Fruit fly (Drosophila melanogaster) whole organism, embryonic: ENCODE results near the gene CG31174.

Source experiments
- ATbp ChIP-seq: fragments of 200-800 bp; sonication (Bioruptor generic); optimal IDR thresholded peaks from 2 replicates; lab custom pipeline; 2017; ENCODE audit warnings: missing biosample characterization, mild to moderate bottlenecking, missing genetic modification characterization, missing genetic modification reagents
- Aef1 ChIP-seq: fragments of 200-800 bp; sonication (Bioruptor generic); IDR thresholded peaks from 3 replicates; pipeline ENCODE4 v1.3.6; 2022; ENCODE audit warnings: missing biosample characterization, missing genetic modification characterization
- CG11085 ChIP-seq: fragments of 200-800 bp; sonication (Bioruptor generic); IDR thresholded peaks from 2 replicates; pipeline ENCODE4 v1.3.6; 2022; ENCODE audit warnings: missing biosample characterization, missing genetic modification characterization
- CG11504 ChIP-seq: fragments of 200-800 bp; sonication (Bioruptor generic); optimal IDR thresholded peaks from 3 replicates; lab custom pipeline; 2019; ENCODE audit warnings: missing biosample characterization, mild to moderate bottlenecking, missing genetic modification characterization, moderate library complexity
- CG12104 ChIP-seq: fragments of 200-800 bp; sonication (Bioruptor generic); optimal IDR thresholded peaks from 3 replicates; lab custom pipeline; 2016; ENCODE audit warnings: missing biosample characterization, missing genetic modification characterization
- CG12155 ChIP-seq: fragments of 200-800 bp; sonication (Bioruptor generic); optimal IDR thresholded peaks from 3 replicates; lab custom pipeline; 2016; ENCODE audit warnings: missing biosample characterization, missing genetic modification characterization
- CG12299 ChIP-seq: fragments of 200-800 bp; sonication (Bioruptor generic); optimal IDR thresholded peaks from 2 replicates; lab custom pipeline; 2018; ENCODE audit warnings: missing biosample characterization, mild to moderate bottlenecking, missing genetic modification characterization
- CG14965 ChIP-seq: fragments of 200-800 bp; sonication (Bioruptor generic); optimal IDR thresholded peaks from 2 replicates; lab custom pipeline; 2016; ENCODE audit warnings: missing biosample characterization, missing genetic modification characterization, borderline replicate concordance
- CG18011 ChIP-seq: fragments of 200-800 bp; sonication (Bioruptor generic); optimal IDR thresholded peaks from 2 replicates; lab custom pipeline; 2017; ENCODE audit warnings: missing biosample characterization, missing genetic modification characterization, mild to moderate bottlenecking, moderate library complexity, missing genotype
- CG34376 ChIP-seq: fragments of 200-800 bp; sonication (Bioruptor generic); optimal IDR thresholded peaks from 2 replicates; lab custom pipeline; 2018; ENCODE audit warnings: missing biosample characterization, mild to moderate bottlenecking, missing genetic modification characterization
- CG4820 ChIP-seq: fragments of 200-800 bp; sonication (Bioruptor generic); optimal IDR thresholded peaks from 3 replicates; lab custom pipeline; 2016; ENCODE audit warnings: missing biosample characterization, missing genetic modification characterization
- CG5245 ChIP-seq: fragments of 200-800 bp; sonication (Bioruptor generic); optimal IDR thresholded peaks from 3 replicates; lab custom pipeline; 2016; ENCODE audit warnings: missing biosample characterization, missing genetic modification characterization
- CG6272 ChIP-seq: fragments of 200-800 bp; sonication (Bioruptor generic); IDR thresholded peaks from 2 replicates; pipeline ENCODE4 v1.3.6; 2022; ENCODE audit warnings: missing biosample characterization, missing genetic modification characterization
- CG7372 ChIP-seq: fragments of 200-800 bp; sonication (Bioruptor generic); IDR thresholded peaks from 2 replicates; pipeline ENCODE4 v1.3.6; 2022; ENCODE audit warnings: missing biosample characterization, missing genetic modification characterization
- CG7928 ChIP-seq: fragments of 200-800 bp; sonication (Bioruptor generic); optimal IDR thresholded peaks from 2 replicates; lab custom pipeline; 2017; ENCODE audit warnings: missing biosample characterization, mild to moderate bottlenecking, missing genetic modification characterization
- CG9797 ChIP-seq: fragments of 200-800 bp; sonication (Bioruptor generic); optimal IDR thresholded peaks from 3 replicates; lab custom pipeline; 2018; ENCODE audit warnings: missing biosample characterization, mild to moderate bottlenecking, missing genetic modification characterization
- D ChIP-seq, 2 experiments: fragments of 200-800 bp in 1 of 2; fragments of >200 bp in 1 of 2; sonication (Bioruptor generic) in 1 of 2; optimal IDR thresholded peaks; 2 replicates in 1 of 2; 3 replicates in 1 of 2; lab custom pipeline; 2017; ENCODE audit warnings: mild to moderate bottlenecking in 1 of 2, missing biosample characterization in 1 of 2, missing genetic modification characterization in 1 of 2, missing genetic modification reagents in 1 of 2
- D19A ChIP-seq: fragments of 200-800 bp; optimal IDR thresholded peaks from 3 replicates; lab custom pipeline; 2019; ENCODE audit warnings: missing biosample characterization, mild to moderate bottlenecking, missing genetic modification characterization, moderate library complexity
- Dek ChIP-seq: fragments of 200-800 bp; sonication (Bioruptor generic); optimal IDR thresholded peaks from 3 replicates; lab custom pipeline; 2019; ENCODE audit warnings: missing biosample characterization, mild to moderate bottlenecking, missing genetic modification characterization, moderate library complexity
- E2f2 ChIP-seq: fragments of 200-800 bp; sonication (Bioruptor generic); IDR thresholded peaks from 2 replicates; pipeline ENCODE4 v1.3.6; 2022; ENCODE audit warnings: missing biosample characterization, missing genetic modification characterization
- Fer1 ChIP-seq: fragments of 200-800 bp; sonication (Bioruptor generic); optimal IDR thresholded peaks from 2 replicates; lab custom pipeline; 2017; ENCODE audit warnings: missing biosample characterization, mild to moderate bottlenecking, missing genetic modification characterization
- Hey ChIP-seq: fragments of 200-800 bp; sonication (Bioruptor generic); optimal IDR thresholded peaks from 3 replicates; lab custom pipeline; 2018; ENCODE audit warnings: missing biosample characterization, mild to moderate bottlenecking, missing genetic modification characterization
- Hmr ChIP-seq: fragments of 200-800 bp; sonication (Bioruptor generic); optimal IDR thresholded peaks from 3 replicates; lab custom pipeline; 2017; ENCODE audit warnings: mild to moderate bottlenecking, missing biosample characterization, missing genetic modification reagents, missing genetic modification characterization
- Kr ChIP-seq: fragments of 200-800 bp; sonication (Bioruptor generic); optimal IDR thresholded peaks from 2 replicates; lab custom pipeline; 2017; ENCODE audit warnings: missing biosample characterization, mild to moderate bottlenecking, missing genetic modification characterization
- Mad ChIP-seq: fragments of 200-800 bp; sonication (Bioruptor generic); optimal IDR thresholded peaks from 2 replicates; lab custom pipeline; 2016; ENCODE audit warnings: missing biosample characterization, missing genetic modification characterization
- Mes4 ChIP-seq: fragments of 200-800 bp; sonication (Bioruptor generic); optimal IDR thresholded peaks from 2 replicates; lab custom pipeline; 2016; ENCODE audit warnings: missing biosample characterization, missing genetic modification characterization
- Mrtf ChIP-seq: fragments of 200-800 bp; sonication (Bioruptor generic); IDR thresholded peaks from 3 replicates; pipeline ENCODE4 v1.3.6; 2022; ENCODE audit warnings: missing biosample characterization, missing genetic modification characterization
- Sox100B ChIP-seq: fragments of 200-800 bp; sonication (Bioruptor generic); optimal IDR thresholded peaks from 3 replicates; lab custom pipeline; 2018; ENCODE audit warnings: missing biosample characterization, mild to moderate bottlenecking, missing genetic modification characterization
- Sry-δ ChIP-seq: fragments of 200-800 bp; sonication (Bioruptor generic); optimal IDR thresholded peaks from 2 replicates; lab custom pipeline; 2016; ENCODE audit warnings: missing biosample characterization, missing genetic modification characterization
- Vsx1 ChIP-seq: fragments of 200-800 bp; sonication (Bioruptor generic); optimal IDR thresholded peaks from 2 replicates; lab custom pipeline; 2017; ENCODE audit warnings: missing biosample characterization, mild to moderate bottlenecking, missing genetic modification characterization, missing genetic modification reagents
- ab ChIP-seq: fragments of 200-800 bp; sonication (Bioruptor generic); optimal IDR thresholded peaks from 2 replicates; lab custom pipeline; 2016; ENCODE audit warnings: missing biosample characterization, missing genetic modification characterization
- bcd ChIP-seq: fragments of 200-800 bp; sonication (Bioruptor generic); optimal IDR thresholded peaks from 2 replicates; lab custom pipeline; 2017; ENCODE audit warnings: missing biosample characterization, mild to moderate bottlenecking, missing genetic modification characterization
- chn ChIP-seq: fragments of 200-800 bp; sonication (Bioruptor generic); optimal IDR thresholded peaks from 2 replicates; lab custom pipeline; 2016; ENCODE audit warnings: missing biosample characterization, missing genetic modification characterization
- dan ChIP-seq: fragments of 200-800 bp; sonication (Bioruptor generic); IDR thresholded peaks from 2 replicates; pipeline ENCODE4 v1.3.6; 2022; ENCODE audit warnings: missing biosample characterization, missing genetic modification characterization
- esg ChIP-seq: fragments of 200-800 bp; sonication (Bioruptor generic); conservative IDR thresholded peaks from 2 replicates; pipeline ENCODE4 v1.3.6; 2022; ENCODE audit warnings: missing biosample characterization, missing genetic modification characterization
- eyg ChIP-seq: fragments of 200-800 bp; sonication (Bioruptor generic); optimal IDR thresholded peaks from 3 replicates; lab custom pipeline; 2016; ENCODE audit warnings: missing biosample characterization, missing genetic modification characterization
- grau ChIP-seq: fragments of 200-800 bp; optimal IDR thresholded peaks from 3 replicates; lab custom pipeline; 2019; ENCODE audit warnings: missing biosample characterization, mild to moderate bottlenecking, missing genetic modification characterization, moderate library complexity
- gt ChIP-seq: fragments of 200-800 bp; sonication (Bioruptor generic); IDR thresholded peaks from 2 replicates; pipeline ENCODE4 v1.3.6; 2022; ENCODE audit warnings: missing biosample characterization, missing genetic modification characterization
- nerfin-2 ChIP-seq: fragments of 200-800 bp; sonication (Bioruptor generic); IDR thresholded peaks from 2 replicates; pipeline ENCODE4 v1.3.6; 2022; ENCODE audit warnings: missing biosample characterization, missing genetic modification characterization; ENCODE audit not compliant: partially characterized antibody
- nmo ChIP-seq: fragments of 200-800 bp; sonication (Bioruptor generic); optimal IDR thresholded peaks from 2 replicates; lab custom pipeline; 2018; ENCODE audit warnings: missing biosample characterization, mild to moderate bottlenecking, missing genetic modification characterization, moderate library complexity
- onecut ChIP-seq: fragments of 200-800 bp; sonication (Bioruptor generic); IDR thresholded peaks from 2 replicates; pipeline ENCODE4 v1.3.6; 2022; ENCODE audit warnings: missing biosample characterization, missing genetic modification characterization
- pfk ChIP-seq: fragments of 200-800 bp; sonication (Bioruptor generic); optimal IDR thresholded peaks from 2 replicates; lab custom pipeline; 2018; ENCODE audit warnings: missing biosample characterization, mild to moderate bottlenecking, missing genetic modification characterization, moderate library complexity
- pros ChIP-seq: fragments of 200-800 bp; sonication (Bioruptor generic); optimal IDR thresholded peaks from 3 replicates; lab custom pipeline; 2019; ENCODE audit warnings: missing biosample characterization, mild to moderate bottlenecking, missing genetic modification characterization, moderate library complexity
- ranshi ChIP-seq: fragments of 200-800 bp; sonication (Bioruptor generic); IDR thresholded peaks from 2 replicates; pipeline ENCODE4 v1.3.6; 2022; ENCODE audit warnings: missing biosample characterization, missing genetic modification characterization
- sens ChIP-seq: fragments of 200-800 bp; sonication (Bioruptor generic); peaks from one replicate; lab custom pipeline; 2016; ENCODE audit warnings: missing biosample characterization, missing genetic modification characterization
- ssp ChIP-seq: fragments of 200-800 bp; sonication (Bioruptor generic); IDR thresholded peaks from 2 replicates; pipeline ENCODE4 v1.3.6; 2022; ENCODE audit warnings: missing biosample characterization, missing genetic modification characterization
- tgo ChIP-seq: fragments of 200-800 bp; sonication (Bioruptor generic); IDR thresholded peaks from 3 replicates; pipeline ENCODE4 v1.3.6; 2022; ENCODE audit warnings: missing biosample characterization, missing genetic modification characterization
- trem ChIP-seq: fragments of 200-800 bp; optimal IDR thresholded peaks from 3 replicates; lab custom pipeline; 2019; ENCODE audit warnings: missing biosample characterization, mild to moderate bottlenecking, missing genetic modification characterization, moderate library complexity
- wor ChIP-seq: fragments of 200-800 bp; sonication (Bioruptor generic); IDR thresholded peaks from 2 replicates; pipeline ENCODE4 v1.3.6; 2022; ENCODE audit warnings: missing biosample characterization, missing genetic modification characterization
- zfh1 ChIP-seq: fragments of 200-800 bp; sonication (Bioruptor generic); IDR thresholded peaks from 3 replicates; pipeline ENCODE4 v1.3.6; 2022; ENCODE audit warnings: missing biosample characterization, missing genetic modification characterization

Gene CG31174

DNA sequence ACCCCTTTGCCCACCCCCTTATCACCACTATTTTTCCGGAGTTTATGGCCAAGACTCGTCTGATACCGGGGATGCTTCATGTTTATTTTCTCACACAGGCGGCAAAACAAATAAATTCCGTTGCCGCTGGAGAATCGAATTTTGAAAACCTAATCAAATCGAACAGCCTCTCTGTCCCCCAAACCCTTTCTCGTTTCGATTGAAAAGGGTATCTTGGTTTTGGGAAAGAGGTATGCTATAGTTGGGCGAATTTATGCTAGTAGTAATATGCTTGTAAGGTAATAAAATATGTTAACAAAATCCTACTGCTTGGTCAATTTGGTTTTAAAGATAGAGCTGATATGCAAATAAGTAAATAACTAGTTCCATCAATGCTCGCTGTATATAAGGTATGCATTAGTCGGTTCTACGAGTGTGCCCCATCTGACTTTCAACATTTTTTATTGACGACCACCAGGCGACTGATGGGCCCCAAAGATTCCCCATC is 41.2 kb downstream of the CG31174 start (continued):
- no peak for TF ChIP-seq CG12299 (tag; lab: Kevin White, UChicago)
- TF ChIP-seq ATbp (GFP tag; lab: Kevin White, UChicago) = peak; percentile 74
- TF ChIP-seq CG11085 (GFP tag; lab: Robert Waterston, UW) = no peak
- peak; percentile 35; the same call in 1 of the 2 replicates for TF ChIP-seq E2f2 (GFP tag; lab: Robert Waterston, UW)
- TF ChIP-seq CG5245 (GFP tag; lab: Kevin White, UChicago) = peak; percentile 50
- TF ChIP-seq nmo (GFP tag; lab: Kevin White, UChicago) = peak; percentile 90
- peak; percentile 95 for TF ChIP-seq D19A (tag; lab: Kevin White, UChicago)
- TF ChIP-seq CG7372 (GFP tag; lab: Robert Waterston, UW) = peak; percentile 42; the same call in 1 of the 2 replicates
- no peak for TF ChIP-seq Hey (tag; lab: Kevin White, UChicago)
- peak; percentile 31 for TF ChIP-seq CG12155 (GFP tag; lab: Kevin White, UChicago)
- peak; percentile 90 for TF ChIP-seq zfh1 (GFP tag; lab: Robert Waterston, UW)
- no peak for TF ChIP-seq pfk
- no peak for TF ChIP-seq pros (GFP tag; lab: Kevin White, UChicago)
- peak; percentile 43 for TF ChIP-seq CG12104 (GFP tag; lab: Kevin White, UChicago)
- TF ChIP-seq Dek (tag; lab: Kevin White, UChicago) = no peak
- peak; percentile 17 for TF ChIP-seq bcd (GFP tag; lab: Kevin White, UChicago)
- peak; percentile 21 for TF ChIP-seq onecut (GFP tag; lab: Robert Waterston, UW)
- peak; percentile 85 for TF ChIP-seq Mes4
- peak; percentile 77 for TF ChIP-seq grau (tag; lab: Kevin White, UChicago)
- peak; percentile 68 for TF ChIP-seq trem (tag; lab: Kevin White, UChicago)
- peak; percentile 1 for TF ChIP-seq Vsx1
- no peak for TF ChIP-seq D (optimal IDR thresholded peaks at IDR 0.05; lab: Kevin White, UChicago)
- TF ChIP-seq D (GFP tag; optimal IDR thresholded peaks at IDR 0.05; lab: Kevin White, UChicago) = peak; percentile 79
- no peak for TF ChIP-seq Hmr
- peak; percentile 81 for TF ChIP-seq ssp (GFP tag; lab: Robert Waterston, UW)
- TF ChIP-seq CG9797 (GFP tag; lab: Kevin White, UChicago) = no peak
- TF ChIP-seq chn (GFP tag; lab: Kevin White, UChicago) = peak; percentile 82
- TF ChIP-seq eyg (GFP tag; lab: Kevin White, UChicago) = peak; percentile 21
- peak; percentile 71 for TF ChIP-seq CG11504
- TF ChIP-seq CG34376 (GFP tag; lab: Kevin White, UChicago) = no peak
- no peak for TF ChIP-seq CG18011 (GFP tag; lab: Kevin White, UChicago)
- peak; percentile 58 for TF ChIP-seq esg
- peak; percentile 55; the same call in 1 of the 2 replicates for TF ChIP-seq nerfin-2 (GFP tag; lab: Robert Waterston, UW)
- peak; percentile 83 for TF ChIP-seq wor (GFP tag; lab: Robert Waterston, UW)
- TF ChIP-seq Aef1 (GFP tag; lab: Robert Waterston, UW) = no peak
- 0 out of 2 replicates have a peak, but pooled peaks have one; percentile 55 for TF ChIP-seq ranshi
- peak; percentile 55; the same call in 1 of the 2 replicates for TF ChIP-seq gt (GFP tag; lab: Robert Waterston, UW)
- peak; percentile 40 for TF ChIP-seq CG14965
- peak; percentile 14 for TF ChIP-seq Sry-δ (GFP tag; lab: Kevin White, UChicago)
- TF ChIP-seq Sox100B = peak; percentile 28
- peak; percentile 51 for TF ChIP-seq Mad
- TF ChIP-seq ab = peak; percentile 53
- peak; percentile 97 for TF ChIP-seq sens (GFP tag; lab: Kevin White, UChicago)
- no peak for TF ChIP-seq CG7928 (GFP tag; lab: Kevin White, UChicago)
- TF ChIP-seq Fer1 (GFP tag; lab: Kevin White, UChicago) = no peak
- TF ChIP-seq dan (GFP tag; lab: Robert Waterston, UW) = peak; percentile 71; the same call in 1 of the 2 replicates
- peak; percentile 74; the same call in 2 of the 3 replicates for TF ChIP-seq Mrtf (GFP tag; lab: Robert Waterston, UW)
- peak; percentile 87 for TF ChIP-seq Kr
- peak; percentile 72 for TF ChIP-seq CG6272 (GFP tag; lab: Robert Waterston, UW)
- TF ChIP-seq tgo (GFP tag; lab: Robert Waterston, UW) = peak; percentile 70
- peak; percentile 78 for TF ChIP-seq CG4820 (GFP tag; lab: Kevin White, UChicago)
